Fruit fly (Drosophila melanogaster) Kc167 (cell line): Measurements from ENCODE around the gene CG13002.

Experiments
- Myc ChIP-seq: fragments of >200 bp; optimal IDR thresholded peaks from 2 replicates; lab custom pipeline; 2017; ENCODE audit warnings: missing external identifiers
- Sin3A ChIP-seq: fragments of >200 bp; optimal IDR thresholded peaks from 2 replicates; lab custom pipeline; 2018; ENCODE audit warnings: missing external identifiers
- insv ChIP-seq: fragments of >200 bp; optimal IDR thresholded peaks from 3 replicates; lab custom pipeline; 2018; ENCODE audit warnings: missing external identifiers
- ttk ChIP-seq: sonication (Bioruptor generic); optimal IDR thresholded peaks from 2 replicates; lab custom pipeline; 2017; ENCODE audit warnings: missing external identifiers

DNA sequence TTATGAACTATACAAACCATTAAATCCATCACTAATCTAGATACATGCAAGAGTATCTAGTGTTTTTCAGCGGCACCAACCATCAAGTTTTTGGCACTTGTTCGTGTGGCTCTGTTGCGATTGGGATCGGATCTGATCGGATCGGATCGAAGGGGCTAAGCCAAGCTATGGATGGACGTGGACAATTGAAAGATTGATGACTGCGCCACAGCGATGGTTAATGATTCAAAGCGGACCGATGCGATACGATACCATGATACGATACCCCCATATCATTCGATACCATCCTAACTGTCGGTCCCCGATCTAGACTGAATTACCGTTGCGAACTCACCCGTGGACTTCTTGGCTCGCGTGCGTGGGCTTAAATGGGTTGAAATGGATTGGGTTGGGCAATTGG is 18.1 kb downstream of the CG13002 start:
- no peak for TF ChIP-seq insv (lab: Kevin White, UChicago)
- no peak for TF ChIP-seq Myc (lab: Kevin White, UChicago)
- TF ChIP-seq ttk: no peak
- TF ChIP-seq Sin3A: no peak
